Worm (Caenorhabditis elegans) whole organism, L1 larva: ENCODE results near the gene dsl-5.

ENCODE experiments used
- elt-3 ChIP-seq, 6 experiments: fragments of 150-350 bp in 1 of 6; sonication (generic microtip); optimal IDR thresholded peaks; 2 replicates each; lab custom pipeline; 2017 to 2018; ENCODE audit warnings: missing biosample characterization in 6 of 6, missing genetic modification characterization in 6 of 6, inconsistent platforms in 1 of 6
- lin-15B ChIP-seq: fragments of 150-350 bp; sonication (generic microtip); optimal IDR thresholded peaks from 3 replicates; lab custom pipeline; 2014; ENCODE audit warnings: missing biosample characterization, missing genetic modification characterization
- nhr-20 ChIP-seq: sonication (generic microtip); optimal IDR thresholded peaks from 2 replicates; lab custom pipeline; 2016; ENCODE audit warnings: mild to moderate bottlenecking, missing genetic modification characterization, missing compliant biosample characterization
- nhr-77 ChIP-seq: fragments of 150-350 bp; optimal IDR thresholded peaks from 2 replicates; lab custom pipeline; 2014; ENCODE audit warnings: missing biosample characterization, missing genetic modification characterization

DNA sequence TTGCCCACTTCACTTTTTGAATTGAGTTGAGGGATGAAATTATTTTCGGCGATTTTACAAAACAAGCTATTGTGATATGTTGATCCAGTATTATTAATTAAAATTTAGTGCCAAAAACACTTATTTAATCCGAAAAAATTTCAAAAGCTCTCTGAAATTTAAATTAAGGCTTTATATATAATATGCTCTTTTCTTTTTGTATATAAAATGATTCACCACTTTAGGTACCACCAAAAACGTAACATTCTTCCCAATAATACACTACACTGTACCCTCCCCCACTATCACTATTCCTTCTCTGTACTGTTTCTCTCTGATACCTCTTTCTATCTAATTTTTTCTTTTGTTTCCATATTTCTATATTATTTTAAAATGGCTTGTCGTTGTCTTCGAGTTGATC lies 23.0 kb upstream of the dsl-5 start, which contains the start of gene prx-2:
- TF ChIP-seq elt-3 (tag; optimal IDR thresholded peaks at IDR 0.05; lab: Kevin White, UChicago) = no peak
- no peak for TF ChIP-seq nhr-77
- no peak for TF ChIP-seq nhr-20 (tag; lab: Kevin White, UChicago)
- no peak for TF ChIP-seq lin-15B (tag; lab: Kevin White, UChicago)
